Fruit fly (Drosophila melanogaster): ENCODE data around the gene m.

The m gene

dm6 chrX:11720138-11720537 lies 33.9 kb upstream of the m start, which contains the start of gene Tango10 (continued):
- TF ChIP-seq gsb-n (tag; optimal IDR thresholded peaks at IDR 0.05), result no peak
- no peak for TF ChIP-seq CG43689 (GFP tag; IDR thresholded peaks at IDR 0.05)
- no peak for TF ChIP-seq CG3065 (GFP tag; optimal IDR thresholded peaks at IDR 0.05)
- TF ChIP-seq scrt (GFP tag; optimal IDR thresholded peaks at IDR 0.05), result no peak
- no peak for TF ChIP-seq Mrtf (GFP tag; IDR thresholded peaks at IDR 0.05)
- no peak for TF ChIP-seq Gsc (GFP tag; IDR thresholded peaks at IDR 0.05)
- no peak for TF ChIP-seq Mad (GFP tag; optimal IDR thresholded peaks at IDR 0.05)
- no peak for TF ChIP-seq Nf-YA (GFP tag; IDR thresholded peaks at IDR 0.05)
- peak; percentile 71; the same call in 2 of the 3 replicates for TF ChIP-seq CG14860 (GFP tag; IDR thresholded peaks at IDR 0.05; ENCODE audit: partially characterized antibody)
- 0 out of 2 replicates have a peak, but pooled peaks have one; percentile 13 for TF ChIP-seq Oaz (GFP tag; IDR thresholded peaks at IDR 0.05)
- no peak for TF ChIP-seq gt (GFP tag; IDR thresholded peaks at IDR 0.05)
- no peak for TF ChIP-seq nom (GFP tag; optimal IDR thresholded peaks at IDR 0.05)
- TF ChIP-seq CG10431 (GFP tag; optimal IDR thresholded peaks at IDR 0.05), result no peak
- TF ChIP-seq Mes4 (GFP tag; optimal IDR thresholded peaks at IDR 0.05), result peak; percentile 9
- TF ChIP-seq Antp (GFP tag; optimal IDR thresholded peaks at IDR 0.05), result peak; percentile 38
- no peak for TF ChIP-seq Oli (tag; optimal IDR thresholded peaks at IDR 0.05)
- TF ChIP-seq oc (tag; optimal IDR thresholded peaks at IDR 0.05), result no peak
- peak; percentile 86 for TF ChIP-seq Dll (GFP tag; IDR thresholded peaks at IDR 0.05; ENCODE audit: partially characterized antibody)
- no peak for TF ChIP-seq CG10543 (GFP tag; optimal IDR thresholded peaks at IDR 0.05)
- TF ChIP-seq disco-r (GFP tag; optimal IDR thresholded peaks at IDR 0.05), result no peak
- TF ChIP-seq CG6854 (GFP tag; optimal IDR thresholded peaks at IDR 0.05), result no peak
- no peak for TF ChIP-seq ttk (GFP tag; IDR thresholded peaks at IDR 0.05)
- TF ChIP-seq Drgx (GFP tag; IDR thresholded peaks at IDR 0.05), result no peak
- peak; percentile 39 for TF ChIP-seq CG13624 (GFP tag; optimal IDR thresholded peaks at IDR 0.05)

dm6 chrX:11723946-11724345 lies 30.1 kb upstream of the m start, which contains the start of gene CG15221:
Gene CG15221, plus strand, starts transcription at chrX:11724246.
- TF ChIP-seq wdn (GFP tag; IDR thresholded peaks at IDR 0.05) (no peak), CG30020 (tag; optimal IDR thresholded peaks at IDR 0.05) (no peak), mirr (GFP tag; optimal IDR thresholded peaks at IDR 0.05) (no peak), CG7745 (tag; optimal IDR thresholded peaks at IDR 0.05) (no peak)

dm6 chrX:11728999-11729398 lies 25.1 kb upstream of the m start, which contains the start of gene inaF-D:
Gene inaF-D, minus strand, starts transcription at chrX:11729099.
- TF ChIP-seq Deaf1 (tag; optimal IDR thresholded peaks at IDR 0.05) (peak; percentile 77), CG6854 (GFP tag; optimal IDR thresholded peaks at IDR 0.05) (no peak), CG13287 (GFP tag; IDR thresholded peaks at IDR 0.05; ENCODE audit: partially characterized antibody) (no peak), kni (GFP tag; optimal IDR thresholded peaks at IDR 0.05) (no peak), vvl (GFP tag; IDR thresholded peaks at IDR 0.05) (0 out of 2 replicates have a peak, but pooled peaks have one; percentile 31), CG17361 (GFP tag; IDR thresholded peaks at IDR 0.05) (no peak), CG12104 (GFP tag; optimal IDR thresholded peaks at IDR 0.05) (no peak), CG10321 (GFP tag; IDR thresholded peaks at IDR 0.05) (no peak)

- TF ChIP-seq CG1529 (GFP tag; optimal IDR thresholded peaks at IDR 0.05), result no peak
- peak; percentile 12 for TF ChIP-seq grau (tag; optimal IDR thresholded peaks at IDR 0.05)
- no peak for TF ChIP-seq CG4282 (GFP tag; optimal IDR thresholded peaks at IDR 0.05)
- peak; percentile 19 for TF ChIP-seq Nf-YB (GFP tag; optimal IDR thresholded peaks at IDR 0.05)
- peak; percentile 33 for TF ChIP-seq cg (GFP tag; optimal IDR thresholded peaks at IDR 0.05)
- TF ChIP-seq crol (GFP tag; IDR thresholded peaks at IDR 0.05), result no peak
Observed at dm6 chrX:11729993-11730392, 24.1 kb upstream of the m start.
